Fruit fly (Drosophila melanogaster): ENCODE measurements around the gene eIF1A.

eIF1A gene

DNA sequence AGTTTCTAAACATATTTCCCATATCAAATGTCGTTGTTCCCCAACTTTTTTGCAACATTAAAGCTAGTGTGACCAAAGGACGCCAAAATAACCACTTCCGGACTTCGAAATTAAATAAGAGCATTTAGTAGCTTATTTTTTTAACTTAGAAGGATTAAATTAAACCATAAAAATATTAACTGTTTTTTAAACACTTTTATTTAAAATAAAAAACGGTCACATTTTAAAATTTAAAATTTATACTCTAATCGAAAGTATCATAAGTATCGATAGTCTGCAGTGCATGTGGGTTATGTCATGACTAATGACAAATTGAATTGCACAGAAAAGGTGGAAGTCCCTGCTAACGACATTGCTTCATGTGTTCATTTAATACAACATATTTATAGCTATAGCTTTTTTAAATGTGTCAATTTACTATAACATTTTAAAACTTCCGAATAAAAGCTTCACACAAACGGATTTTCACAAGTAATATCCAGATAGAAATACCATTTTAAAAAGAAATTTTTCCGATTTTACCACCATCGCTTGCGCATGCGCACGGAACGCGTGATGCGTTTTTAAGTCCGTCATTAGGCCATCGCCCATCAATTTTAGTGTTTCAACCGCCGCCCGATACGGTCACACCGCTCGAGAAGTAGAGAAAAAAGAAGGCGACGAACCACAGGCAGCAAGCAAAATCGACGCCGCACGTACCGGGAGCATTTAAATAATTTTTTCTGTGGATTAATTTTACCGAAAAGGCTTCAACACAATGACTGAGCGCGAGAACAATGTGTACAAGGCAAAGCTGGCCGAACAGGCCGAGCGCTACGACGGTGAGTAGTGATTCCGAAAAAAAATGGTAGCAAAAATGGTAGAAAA lies 32.1 kb upstream of the eIF1A start, which contains the start of the genes CG7156 and 14-3-3epsilon (continued):
- TF ChIP-seq Atf6 (GFP tag; IDR thresholded peaks at IDR 0.05): no peak; the same call in 1 of the 2 replicates
- TF ChIP-seq CG8388 (GFP tag; optimal IDR thresholded peaks at IDR 0.05): peak; percentile 49
- TF ChIP-seq Hmx (GFP tag; optimal IDR thresholded peaks at IDR 0.05): peak; percentile 12
- peak; percentile 45 for TF ChIP-seq grau (tag; optimal IDR thresholded peaks at IDR 0.05)
- TF ChIP-seq Hr3 (GFP tag; optimal IDR thresholded peaks at IDR 0.05): peak; percentile 37
- no peak for TF ChIP-seq tup (GFP tag; optimal IDR thresholded peaks at IDR 0.05)
- TF ChIP-seq Xbp1 (GFP tag; optimal IDR thresholded peaks at IDR 0.05): peak; percentile 73
- TF ChIP-seq CG8359 (GFP tag; optimal IDR thresholded peaks at IDR 0.05; ENCODE audit: borderline replicate concordance): no peak
- no peak for TF ChIP-seq Oaz (GFP tag; IDR thresholded peaks at IDR 0.05)
- TF ChIP-seq CG5245 (GFP tag; optimal IDR thresholded peaks at IDR 0.05): no peak
- TF ChIP-seq CG8944 (GFP tag; optimal IDR thresholded peaks at IDR 0.05): no peak
- TF ChIP-seq CG12071 (GFP tag; optimal IDR thresholded peaks at IDR 0.05): peak; percentile 30
- TF ChIP-seq her (GFP tag; optimal IDR thresholded peaks at IDR 0.05): no peak
- TF ChIP-seq CG4424 (GFP tag; optimal IDR thresholded peaks at IDR 0.05): peak; percentile 24
- peak; percentile 1 to 80 for TF ChIP-seq tll (GFP tag; optimal IDR thresholded peaks at IDR 0.05)
- no peak for TF ChIP-seq CG14050 (GFP tag; IDR thresholded peaks at IDR 0.05)
- TF ChIP-seq ttk (GFP tag; IDR thresholded peaks at IDR 0.05): no peak
- TF ChIP-seq CG5180 (GFP tag; optimal IDR thresholded peaks at IDR 0.05): no peak
- TF ChIP-seq ro (GFP tag; IDR thresholded peaks at IDR 0.05): no peak
- TF ChIP-seq CG6272 (GFP tag; IDR thresholded peaks at IDR 0.05): no peak
- TF ChIP-seq ham (GFP tag; IDR thresholded peaks at IDR 0.05): no peak
- no peak for TF ChIP-seq btn (GFP tag; optimal IDR thresholded peaks at IDR 0.05)
- TF ChIP-seq dm (GFP tag; optimal IDR thresholded peaks at IDR 0.05): peak; percentile 49
- TF ChIP-seq CG17612 (GFP tag; IDR thresholded peaks at IDR 0.05): no peak
- no peak for TF ChIP-seq CG17912 (GFP tag; optimal IDR thresholded peaks at IDR 0.05)
- no peak for TF ChIP-seq CG7372 (GFP tag; IDR thresholded peaks at IDR 0.05)
- TF ChIP-seq Hand (GFP tag; optimal IDR thresholded peaks at IDR 0.05): no peak
- no peak for TF ChIP-seq tna (GFP tag; IDR thresholded peaks at IDR 0.05; ENCODE audit: partially characterized antibody)
- TF ChIP-seq row (GFP tag; IDR thresholded peaks at IDR 0.05): peak; percentile 35
- TF ChIP-seq cato (GFP tag; optimal IDR thresholded peaks at IDR 0.05; ENCODE audit: borderline replicate concordance): no peak
- TF ChIP-seq pros (GFP tag; optimal IDR thresholded peaks at IDR 0.05): no peak
- peak; percentile 42 for TF ChIP-seq CG13775 (GFP tag; optimal IDR thresholded peaks at IDR 0.05)
- no peak for TF ChIP-seq ara (GFP tag; IDR thresholded peaks at IDR 0.05)
- no peak for TF ChIP-seq CG1832 (GFP tag; optimal IDR thresholded peaks at IDR 0.05)
- no peak for TF ChIP-seq CG7963 (GFP tag; IDR thresholded peaks at IDR 0.05; ENCODE audit: partially characterized antibody)
- peak; percentile 22; the same call in 1 of the 3 replicates for TF ChIP-seq CG14860 (GFP tag; IDR thresholded peaks at IDR 0.05; ENCODE audit: partially characterized antibody)
- TF ChIP-seq Jarid2 (GFP tag; optimal IDR thresholded peaks at IDR 0.05): peak; percentile 77
- peak; percentile 51 for TF ChIP-seq Fer3 (tag; optimal IDR thresholded peaks at IDR 0.05)
- TF ChIP-seq CG10267 (tag; optimal IDR thresholded peaks at IDR 0.05): peak; percentile 75
- no peak for TF ChIP-seq Gug (GFP tag; IDR thresholded peaks at IDR 0.05)
- peak; percentile 69; the same call in 2 of the 3 replicates for TF ChIP-seq CG34422 (GFP tag; IDR thresholded peaks at IDR 0.05)
- TF ChIP-seq GATAe (GFP tag; conservative IDR thresholded peaks at IDR 0.05): no peak
- TF ChIP-seq ac (GFP tag; optimal IDR thresholded peaks at IDR 0.05): no peak
- no peak for TF ChIP-seq tx (GFP tag; optimal IDR thresholded peaks at IDR 0.05)
- TF ChIP-seq zfh1 (GFP tag; IDR thresholded peaks at IDR 0.05): 0 out of 3 replicates have a peak, but pooled peaks have one; percentile 37
- no peak for TF ChIP-seq CG43689 (GFP tag; IDR thresholded peaks at IDR 0.05)
- TF ChIP-seq vfl (GFP tag; optimal IDR thresholded peaks at IDR 0.05): no peak
- peak; percentile 18; the same call in 1 of the 3 replicates for TF ChIP-seq CG34224 (GFP tag; IDR thresholded peaks at IDR 0.05; ENCODE audit: partially characterized antibody)
